ENCODE assay signal across 5 worm cellular contexts in the genomic region with DNA sequence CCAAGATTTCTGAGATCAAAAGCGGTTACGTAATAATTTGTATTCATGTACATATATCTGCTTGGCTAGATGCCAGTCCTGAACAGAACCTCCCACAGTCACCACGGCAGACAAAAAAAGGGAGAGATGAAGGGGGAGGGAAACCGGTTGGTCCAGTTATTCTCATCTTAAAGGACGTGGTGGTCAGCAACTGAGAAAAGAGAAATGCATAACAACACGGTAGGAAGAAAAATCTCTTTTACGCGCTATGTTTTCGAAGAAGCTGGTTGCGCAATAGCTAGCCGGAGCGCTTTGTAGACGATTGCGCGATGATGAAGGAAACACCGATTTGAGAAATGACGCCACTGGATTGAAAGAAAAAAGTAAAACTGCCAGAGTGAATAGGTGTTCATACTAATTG.
TF ChIP-seq lines count a peak whose summit lies in the region.

No protein-coding gene starts in this region.

TF ChIP-seq in whole organism, L1 larva, 84 proteins besides CTCF, POLR2A, EP300 and RAD21:
- TF ChIP-seq xbp-1 (tag; optimal IDR thresholded peaks at IDR 0.05; lab: Kevin White, UChicago) (no peak), nhr-11 (tag; optimal IDR thresholded peaks at IDR 0.05; lab: Kevin White, UChicago) (no peak), ztf-4 (tag; optimal IDR thresholded peaks at IDR 0.05; lab: Kevin White, UChicago) (peak; percentile 47), blmp-1 (tag; optimal IDR thresholded peaks at IDR 0.05; lab: Kevin White, UChicago) (peak; percentile 62), fkh-8 (tag; optimal IDR thresholded peaks at IDR 0.05; lab: Kevin White, UChicago) (no peak), zip-4 (GFP tag; optimal IDR thresholded peaks at IDR 0.05; lab: Kevin White, UChicago) (no peak), lin-14 (GFP tag; optimal IDR thresholded peaks at IDR 0.05; lab: Kevin White, UChicago) (no peak)

TF ChIP-seq in whole organism, L2 larva, 48 proteins besides CTCF, POLR2A, EP300 and RAD21:
- TF ChIP-seq nhr-25 (tag; optimal IDR thresholded peaks at IDR 0.05; lab: Kevin White, UChicago) = peak; percentile 45
- TF ChIP-seq nhr-129 (tag; optimal IDR thresholded peaks at IDR 0.05; lab: Kevin White, UChicago) = no peak
- no peak for TF ChIP-seq sma-9 (GFP tag; optimal IDR thresholded peaks at IDR 0.05; lab: Kevin White, UChicago)
- no peak for TF ChIP-seq sma-9 (tag; optimal IDR thresholded peaks at IDR 0.05; lab: Kevin White, UChicago)
- TF ChIP-seq Y55F3AM.14 (GFP tag; optimal IDR thresholded peaks at IDR 0.05; lab: Kevin White, UChicago) = peak; percentile 16

TF ChIP-seq in whole organism, L3 larva, 47 proteins besides CTCF, POLR2A, EP300 and RAD21:
- TF ChIP-seq ama-1 (optimal IDR thresholded peaks at IDR 0.05; lab: Kevin White, UChicago) (no peak), tbx-2 (tag; optimal IDR thresholded peaks at IDR 0.05; lab: Kevin White, UChicago) (no peak), nhr-67 (tag; optimal IDR thresholded peaks at IDR 0.05; lab: Kevin White, UChicago) (no peak), sea-2 (GFP tag; optimal IDR thresholded peaks at IDR 0.05; lab: Kevin White, UChicago) (no peak), ztf-11 (tag; optimal IDR thresholded peaks at IDR 0.05; lab: Kevin White, UChicago) (no peak), nfya-1 (tag; optimal IDR thresholded peaks at IDR 0.05; lab: Kevin White, UChicago; ENCODE audit: insufficient read depth) (peak; percentile 4), nhr-23 (tag; optimal IDR thresholded peaks at IDR 0.05; lab: Kevin White, UChicago) (peak; percentile 28), ztf-4 (tag; optimal IDR thresholded peaks at IDR 0.05; lab: Kevin White, UChicago) (no peak), R02D3.7 (tag; optimal IDR thresholded peaks at IDR 0.05; lab: Kevin White, UChicago) (no peak), nhr-43 (tag; optimal IDR thresholded peaks at IDR 0.05; lab: Kevin White, UChicago; ENCODE audit: poor library complexity, severe bottlenecking) (peak; percentile 65), nhr-25 (tag; optimal IDR thresholded peaks at IDR 0.05; lab: Kevin White, UChicago) (peak; percentile 60)

TF ChIP-seq in whole organism, L4 larva, 104 proteins besides CTCF, POLR2A, EP300 and RAD21:
- TF ChIP-seq fkh-10 (GFP tag; optimal IDR thresholded peaks at IDR 0.05; lab: Kevin White, UChicago) (no peak), nhr-111 (GFP tag; optimal IDR thresholded peaks at IDR 0.05; lab: Kevin White, UChicago) (no peak), mdl-1 (tag; optimal IDR thresholded peaks at IDR 0.05; lab: Kevin White, UChicago) (peak in 1 of 2 experiments; percentile 7), daf-16 (GFP tag; optimal IDR thresholded peaks at IDR 0.05; lab: Kevin White, UChicago) (no peak), daf-16 (tag; optimal IDR thresholded peaks at IDR 0.05; lab: Kevin White, UChicago) (no peak), Y5F2A.4 (GFP tag; optimal IDR thresholded peaks at IDR 0.05; lab: Kevin White, UChicago) (no peak), mxl-3 (GFP tag; optimal IDR thresholded peaks at IDR 0.05; lab: Kevin White, UChicago) (peak; percentile 46), attf-4 (tag; optimal IDR thresholded peaks at IDR 0.05; lab: Kevin White, UChicago) (no peak), madf-9 (GFP tag; conservative IDR thresholded peaks at IDR 0.05; lab: Robert Waterston, UW) (no peak), nhr-28 (tag; optimal IDR thresholded peaks at IDR 0.05; lab: Kevin White, UChicago) (peak; percentile 1), php-3 (GFP tag; IDR thresholded peaks at IDR 0.05; lab: Robert Waterston, UW) (no peak), mes-2 (tag; optimal IDR thresholded peaks at IDR 0.05; lab: Kevin White, UChicago; ENCODE audit: poor library complexity, severe bottlenecking) (no peak), mdt-29 (GFP tag; IDR thresholded peaks at IDR 0.05; lab: Robert Waterston, UW) (no peak), dmd-9 (GFP tag; IDR thresholded peaks at IDR 0.05; lab: Robert Waterston, UW) (no peak), jun-1 (tag; optimal IDR thresholded peaks at IDR 0.05; lab: Kevin White, UChicago) (no peak), lsy-2 (tag; optimal IDR thresholded peaks at IDR 0.05; lab: Kevin White, UChicago) (no peak), hlh-11 (tag; optimal IDR thresholded peaks at IDR 0.05; lab: Kevin White, UChicago) (peak; percentile 37), hmg-1.1 (GFP tag; IDR thresholded peaks at IDR 0.05; lab: Robert Waterston, UW) (no peak)

TF ChIP-seq in whole organism, mixed stage, embryonic, 35 proteins besides CTCF, POLR2A, EP300 and RAD21:
- TF ChIP-seq mep-1 (tag; optimal IDR thresholded peaks at IDR 0.05; lab: Kevin White, UChicago) (no peak), zip-8 (tag; optimal IDR thresholded peaks at IDR 0.05; lab: Kevin White, UChicago) (peak; percentile 78)
